Fruit fly (Drosophila melanogaster) whole organism, prepupa: ENCODE results near the gene Ugt304A1.

Source experiments
- Blimp-1 ChIP-seq: fragments of 200-800 bp; sonication (Bioruptor generic); optimal IDR thresholded peaks from 3 replicates; lab custom pipeline; 2017; ENCODE audit warnings: missing biosample characterization, missing genetic modification characterization, mild to moderate bottlenecking, moderate library complexity, missing genetic modification reagents
- CG10631 ChIP-seq: fragments of 200-800 bp; sonication (Bioruptor generic); optimal IDR thresholded peaks from 2 replicates; lab custom pipeline; 2016; ENCODE audit warnings: missing biosample characterization, missing genetic modification characterization
- CG10669 ChIP-seq: fragments of 200-800 bp; sonication (Bioruptor generic); optimal IDR thresholded peaks from 3 replicates; lab custom pipeline; 2018; ENCODE audit warnings: missing biosample characterization, mild to moderate bottlenecking, missing genetic modification characterization, moderate library complexity
- CG11294 ChIP-seq: fragments of 200-800 bp; sonication (Bioruptor generic); IDR thresholded peaks from 2 replicates; pipeline ENCODE4 v1.3.6; 2022; ENCODE audit warnings: missing biosample characterization, missing genetic modification characterization
- CG11762 ChIP-seq: fragments of 200-800 bp; sonication (Bioruptor generic); optimal IDR thresholded peaks from 3 replicates; lab custom pipeline; 2016; ENCODE audit warnings: missing biosample characterization, missing genetic modification characterization; ENCODE audit not compliant: insufficient read depth
- CG11902 ChIP-seq: fragments of 200-800 bp; sonication (Bioruptor generic); optimal IDR thresholded peaks from 3 replicates; lab custom pipeline; 2016; ENCODE audit warnings: missing biosample characterization, missing genetic modification characterization
- CG15336 ChIP-seq: fragments of 200-800 bp; sonication (Bioruptor generic); IDR thresholded peaks from 2 replicates; pipeline ENCODE4 v1.3.6; 2022; ENCODE audit warnings: missing biosample characterization, missing genetic modification characterization
- CG16779 ChIP-seq: fragments of 200-800 bp; sonication (Bioruptor generic); optimal IDR thresholded peaks from 3 replicates; lab custom pipeline; 2017; ENCODE audit warnings: missing biosample characterization, mild to moderate bottlenecking, missing genetic modification characterization
- CG3032 ChIP-seq: fragments of 200-800 bp; optimal IDR thresholded peaks from 2 replicates; lab custom pipeline; 2019; ENCODE audit warnings: missing biosample characterization, mild to moderate bottlenecking, missing genetic modification characterization, moderate library complexity
- CG31627 ChIP-seq: fragments of 200-800 bp; sonication (Bioruptor generic); optimal IDR thresholded peaks from 3 replicates; lab custom pipeline; 2016; ENCODE audit warnings: missing biosample characterization, missing genetic modification characterization
- CG32006 ChIP-seq: fragments of 200-800 bp; sonication (Bioruptor generic); optimal IDR thresholded peaks from 3 replicates; lab custom pipeline; 2017; ENCODE audit warnings: missing biosample characterization, mild to moderate bottlenecking, missing genetic modification characterization
- CG3919 ChIP-seq: fragments of 200-800 bp; sonication (Bioruptor generic); optimal IDR thresholded peaks from 3 replicates; lab custom pipeline; 2016; ENCODE audit warnings: missing biosample characterization, missing genetic modification characterization
- CG6276 ChIP-seq: fragments of 200-800 bp; sonication (Bioruptor generic); optimal IDR thresholded peaks from 2 replicates; lab custom pipeline; 2017; ENCODE audit warnings: missing biosample characterization, mild to moderate bottlenecking, missing genetic modification characterization
- CG6792 ChIP-seq: fragments of 200-800 bp; sonication (Bioruptor generic); optimal IDR thresholded peaks from 3 replicates; lab custom pipeline; 2016; ENCODE audit warnings: missing biosample characterization, missing genetic modification characterization
- CG6854 ChIP-seq: fragments of 200-800 bp; sonication (Bioruptor generic); optimal IDR thresholded peaks from 2 replicates; lab custom pipeline; 2017; ENCODE audit warnings: missing biosample characterization, mild to moderate bottlenecking, missing genetic modification characterization
- CG7368 ChIP-seq: fragments of 200-800 bp; sonication (Bioruptor generic); optimal IDR thresholded peaks from 3 replicates; lab custom pipeline; 2016; ENCODE audit warnings: missing biosample characterization, missing genetic modification characterization
- CG8319 ChIP-seq: fragments of 200-800 bp; sonication (Bioruptor generic); optimal IDR thresholded peaks from 3 replicates; lab custom pipeline; 2016; ENCODE audit warnings: missing biosample characterization, missing genetic modification characterization
- Eip75B ChIP-seq: fragments of 200-800 bp; sonication (Bioruptor generic); optimal IDR thresholded peaks from 3 replicates; lab custom pipeline; 2016; ENCODE audit warnings: missing biosample characterization, missing genetic modification characterization
- Eip78C ChIP-seq: fragments of 200-800 bp; sonication (Bioruptor generic); peaks from one replicate; lab custom pipeline; 2016; ENCODE audit warnings: missing biosample characterization, missing genetic modification characterization
- Ets21C ChIP-seq: fragments of 200-800 bp; sonication (Bioruptor generic); optimal IDR thresholded peaks from 3 replicates; lab custom pipeline; 2016; ENCODE audit warnings: missing biosample characterization, missing genetic modification characterization
- Ets96B ChIP-seq: fragments of 200-800 bp; optimal IDR thresholded peaks from 2 replicates; lab custom pipeline; 2019; ENCODE audit warnings: missing biosample characterization, mild to moderate bottlenecking, missing genetic modification characterization, moderate library complexity
- Gug ChIP-seq: fragments of 200-800 bp; sonication (Bioruptor generic); IDR thresholded peaks from 2 replicates; pipeline ENCODE4 v1.3.6; 2022; ENCODE audit warnings: missing biosample characterization, missing genetic modification characterization
- Hr38 ChIP-seq: sonication (Bioruptor generic); optimal IDR thresholded peaks from 2 replicates; lab custom pipeline; 2016; ENCODE audit warnings: missing biosample characterization, missing genetic modification characterization
- Hr39 ChIP-seq: fragments of 200-800 bp; sonication (Bioruptor generic); optimal IDR thresholded peaks from 2 replicates; lab custom pipeline; 2016; ENCODE audit warnings: missing biosample characterization, missing genetic modification characterization
- Hr4 ChIP-seq: fragments of 200-800 bp; sonication (Bioruptor generic); optimal IDR thresholded peaks from 3 replicates; lab custom pipeline; 2016; ENCODE audit warnings: missing biosample characterization, missing genetic modification characterization
- Met ChIP-seq: fragments of 200-800 bp; sonication (Bioruptor generic); optimal IDR thresholded peaks from 3 replicates; lab custom pipeline; 2016; ENCODE audit warnings: missing biosample characterization, missing genetic modification characterization
- OdsH ChIP-seq: fragments of 200-800 bp; sonication (Bioruptor generic); optimal IDR thresholded peaks from 3 replicates; lab custom pipeline; 2016; ENCODE audit warnings: missing biosample characterization, missing genetic modification characterization
- Smox ChIP-seq: fragments of 200-800 bp; sonication (Bioruptor generic); optimal IDR thresholded peaks from 3 replicates; lab custom pipeline; 2016; ENCODE audit warnings: missing biosample characterization, missing genetic modification characterization
- Sox102F ChIP-seq: fragments of 200-800 bp; sonication (Bioruptor generic); optimal IDR thresholded peaks from 2 replicates; lab custom pipeline; 2016; ENCODE audit warnings: missing biosample characterization, mild to moderate bottlenecking, missing genetic modification characterization
- Sox14 ChIP-seq: fragments of 200-800 bp; sonication (Bioruptor generic); optimal IDR thresholded peaks from 3 replicates; lab custom pipeline; 2016; ENCODE audit warnings: missing biosample characterization, missing genetic modification characterization
- Sox15 ChIP-seq: fragments of 200-800 bp; sonication (Bioruptor generic); optimal IDR thresholded peaks from 3 replicates; lab custom pipeline; 2016; ENCODE audit warnings: missing biosample characterization, missing genetic modification characterization
- acj6 ChIP-seq: fragments of 200-800 bp; sonication (Bioruptor generic); optimal IDR thresholded peaks from 3 replicates; lab custom pipeline; 2016; ENCODE audit warnings: missing biosample characterization, missing genetic modification characterization
- cyc ChIP-seq: fragments of 200-800 bp; sonication (Bioruptor generic); optimal IDR thresholded peaks from 3 replicates; lab custom pipeline; 2016; ENCODE audit warnings: missing biosample characterization, missing genetic modification characterization
- dac ChIP-seq: fragments of 200-800 bp; sonication (Bioruptor generic); optimal IDR thresholded peaks from 2 replicates; lab custom pipeline; 2017; ENCODE audit warnings: missing biosample characterization, mild to moderate bottlenecking, missing genetic modification characterization
- dsx ChIP-seq: fragments of 200-800 bp; optimal IDR thresholded peaks from 3 replicates; lab custom pipeline; 2019; ENCODE audit warnings: missing biosample characterization, mild to moderate bottlenecking, missing genetic modification characterization, moderate library complexity; ENCODE audit not compliant: poor library complexity, severe bottlenecking
- eg ChIP-seq: fragments of 200-800 bp; sonication (Bioruptor generic); IDR thresholded peaks from 3 replicates; pipeline ENCODE4 v1.3.6; 2022; ENCODE audit warnings: missing biosample characterization, missing genetic modification characterization
- esn ChIP-seq: fragments of 200-800 bp; sonication (Bioruptor generic); optimal IDR thresholded peaks from 2 replicates; lab custom pipeline; 2016; ENCODE audit warnings: missing biosample characterization, mild to moderate bottlenecking, missing genetic modification characterization, moderate library complexity
- fd59A ChIP-seq: fragments of 200-800 bp; sonication (Bioruptor generic); optimal IDR thresholded peaks from 2 replicates; lab custom pipeline; 2017; ENCODE audit warnings: missing biosample characterization, mild to moderate bottlenecking, missing genetic modification characterization, missing genetic modification reagents
- fd85E ChIP-seq: fragments of 200-800 bp; sonication (Bioruptor generic); optimal IDR thresholded peaks from 3 replicates; lab custom pipeline; 2016; ENCODE audit warnings: missing biosample characterization, missing genetic modification characterization
- lz ChIP-seq: fragments of 200-800 bp; sonication (Bioruptor generic); optimal IDR thresholded peaks from 3 replicates; lab custom pipeline; 2016; ENCODE audit warnings: missing biosample characterization, missing genetic modification characterization
- net ChIP-seq: fragments of 200-800 bp; sonication (Bioruptor generic); optimal IDR thresholded peaks from 3 replicates; lab custom pipeline; 2016; ENCODE audit warnings: missing biosample characterization, missing genetic modification characterization
- pdm3 ChIP-seq: fragments of 200-800 bp; sonication (Bioruptor generic); optimal IDR thresholded peaks from 3 replicates; lab custom pipeline; 2016; ENCODE audit warnings: missing biosample characterization, missing genetic modification characterization
- salr ChIP-seq, 2 experiments: fragments of 200-800 bp; sonication (Bioruptor generic); optimal IDR thresholded peaks; 3 replicates each; lab custom pipeline; 2016 to 2018; ENCODE audit warnings: missing biosample characterization in 2 of 2, missing genetic modification characterization in 2 of 2, mild to moderate bottlenecking in 1 of 2
- spab ChIP-seq: fragments of 200-800 bp; sonication (Bioruptor generic); optimal IDR thresholded peaks from 2 replicates; lab custom pipeline; 2017; ENCODE audit warnings: missing biosample characterization, mild to moderate bottlenecking, missing genetic modification characterization, missing genetic modification reagents
- svp ChIP-seq: fragments of 200-800 bp; sonication (Bioruptor generic); peaks from one replicate; lab custom pipeline; 2016; ENCODE audit warnings: missing biosample characterization, missing genetic modification characterization
- topi ChIP-seq: fragments of 200-800 bp; sonication (Bioruptor generic); optimal IDR thresholded peaks from 3 replicates; lab custom pipeline; 2016; ENCODE audit warnings: missing biosample characterization, missing genetic modification characterization
- vri ChIP-seq: fragments of 200-800 bp; sonication (Bioruptor generic); optimal IDR thresholded peaks from 3 replicates; lab custom pipeline; 2016; ENCODE audit warnings: missing biosample characterization, mild to moderate bottlenecking, missing genetic modification characterization

The Ugt304A1 gene

DNA sequence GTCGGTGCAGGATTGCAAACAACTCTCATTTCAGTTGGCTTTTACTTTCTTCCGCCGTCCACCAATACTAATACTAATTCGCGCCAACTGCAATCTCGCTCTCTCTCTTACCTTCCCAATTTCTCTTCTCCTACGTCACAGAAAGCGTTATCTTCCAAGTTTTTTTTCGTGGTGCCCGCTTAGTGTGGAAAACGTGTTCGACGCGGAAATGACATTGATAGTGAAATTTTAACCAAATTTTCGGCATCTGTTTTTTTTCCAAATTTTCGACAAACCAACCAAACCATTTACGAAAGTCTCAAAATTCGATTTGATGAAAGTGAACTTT lies 22.1 kb upstream of the Ugt304A1 start, which contains the start of gene cu:
Gene cu (plus strand): TSS at position 204 of the 328 bp plus-strand sequence.
- TF ChIP-seq CG11902 (GFP tag; lab: Kevin White, UChicago) (no peak), Ets21C (GFP tag; lab: Kevin White, UChicago) (no peak), spab (no peak), Blimp-1 (GFP tag; lab: Kevin White, UChicago) (no peak), CG6854 (no peak), pdm3 (no peak), fd85E (GFP tag; lab: Kevin White, UChicago) (no peak), svp (no peak), Sox102F (no peak), CG3032 (no peak), dsx (GFP tag; lab: Kevin White, UChicago) (no peak)

DNA sequence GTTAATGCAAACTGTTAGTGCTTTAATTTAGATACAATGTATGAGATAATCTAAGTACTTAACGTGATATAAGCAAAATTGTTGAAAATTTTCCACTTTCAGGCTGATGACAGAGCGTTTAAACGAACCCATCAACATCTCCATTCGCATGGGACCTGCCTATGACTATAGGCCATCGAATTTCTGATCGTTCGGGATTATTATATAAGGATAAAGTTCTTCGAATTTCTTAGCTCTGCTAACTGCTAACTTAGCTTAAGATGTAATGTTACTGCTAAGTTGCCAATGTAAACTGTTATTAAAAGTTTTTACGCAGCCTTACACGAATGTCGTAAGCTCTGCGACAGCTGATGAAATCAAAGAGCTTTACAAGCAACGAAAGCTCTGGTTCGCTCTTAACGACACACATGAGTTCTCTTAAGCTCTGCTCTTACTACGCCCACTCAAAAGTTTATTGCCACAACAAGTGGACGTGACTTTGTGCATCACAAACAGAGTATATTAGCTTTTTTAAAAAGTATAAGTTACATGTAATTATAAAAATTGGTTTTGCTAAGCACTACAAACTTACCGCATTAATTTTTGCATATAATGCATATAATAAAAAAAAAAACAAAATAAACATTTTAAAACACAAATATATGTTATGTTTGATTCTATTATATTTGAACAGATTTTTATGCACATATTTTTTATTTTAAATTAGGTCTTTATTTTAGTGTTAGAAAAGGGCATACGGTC lies 21.6 kb upstream of the Ugt304A1 start:
- peak; percentile 99 for TF ChIP-seq CG6276 (GFP tag; lab: Kevin White, UChicago)
- TF ChIP-seq Sox102F, result peak; percentile 95
- TF ChIP-seq fd85E (GFP tag; lab: Kevin White, UChicago), result peak; percentile 79
- TF ChIP-seq spab, result peak; percentile 98
- peak; percentile 96 for TF ChIP-seq CG6792
- TF ChIP-seq topi (GFP tag; lab: Kevin White, UChicago), result peak; percentile 99
- TF ChIP-seq OdsH, result peak; percentile 98
- TF ChIP-seq CG6854, result peak; percentile 98
- TF ChIP-seq Hr4 (GFP tag; lab: Kevin White, UChicago), result peak; percentile 98
- TF ChIP-seq eg (GFP tag; lab: Robert Waterston, UW), result peak; percentile 98
- peak; percentile 100 for TF ChIP-seq Blimp-1 (GFP tag; lab: Kevin White, UChicago)
- peak; percentile 96 for TF ChIP-seq CG10669 (GFP tag; lab: Kevin White, UChicago)
- peak; percentile 96 for TF ChIP-seq cyc
- TF ChIP-seq Sox14 (GFP tag; lab: Kevin White, UChicago), result peak; percentile 96
- TF ChIP-seq Smox (GFP tag; lab: Kevin White, UChicago), result peak; percentile 96
- peak; percentile 97 for TF ChIP-seq pdm3
- peak; percentile 95 for TF ChIP-seq CG31627 (GFP tag; lab: Kevin White, UChicago)
- peak; percentile 99 for TF ChIP-seq CG10631 (GFP tag; lab: Kevin White, UChicago)
- peak; percentile 99 for TF ChIP-seq esn (GFP tag; lab: Kevin White, UChicago)
- peak; percentile 93 for TF ChIP-seq CG7368 (GFP tag; lab: Kevin White, UChicago)
- peak; percentile 100 for TF ChIP-seq Eip78C
- TF ChIP-seq CG11762 (GFP tag; lab: Kevin White, UChicago), result peak; percentile 95
- TF ChIP-seq CG3919 (GFP tag; lab: Kevin White, UChicago), result peak; percentile 97
- TF ChIP-seq CG16779 (tag; lab: Kevin White, UChicago), result peak; percentile 97
- TF ChIP-seq Met (GFP tag; lab: Kevin White, UChicago), result peak; percentile 97
- no peak for TF ChIP-seq Hr38 (GFP tag; lab: Kevin White, UChicago)
- peak; percentile 97 for TF ChIP-seq lz (GFP tag; lab: Kevin White, UChicago)
- peak; percentile 96 for TF ChIP-seq net (GFP tag; lab: Kevin White, UChicago)
- peak; percentile 92 for TF ChIP-seq Hr39 (GFP tag; lab: Kevin White, UChicago)
- peak; percentile 87 to 98 for TF ChIP-seq salr (GFP tag; optimal IDR thresholded peaks at IDR 0.05; lab: Kevin White, UChicago)
- TF ChIP-seq Gug (GFP tag; lab: Robert Waterston, UW), result peak; percentile 99
- peak; percentile 94 for TF ChIP-seq CG8319 (GFP tag; lab: Kevin White, UChicago)
- peak; percentile 90 for TF ChIP-seq dsx (GFP tag; lab: Kevin White, UChicago)
- peak; percentile 99 for TF ChIP-seq CG15336 (GFP tag; lab: Robert Waterston, UW)
- peak; percentile 96 for TF ChIP-seq CG11902 (GFP tag; lab: Kevin White, UChicago)
- peak; percentile 97 for TF ChIP-seq fd59A (GFP tag; lab: Kevin White, UChicago)
- TF ChIP-seq vri, result peak; percentile 80
- peak; percentile 100 for TF ChIP-seq CG32006 (GFP tag; lab: Kevin White, UChicago)
- peak; percentile 98 for TF ChIP-seq CG11294 (GFP tag; lab: Robert Waterston, UW)
- peak; percentile 97 for TF ChIP-seq acj6
- TF ChIP-seq Sox15 (GFP tag; lab: Kevin White, UChicago), result peak; percentile 95
- peak; percentile 92 for TF ChIP-seq Ets96B (tag; lab: Kevin White, UChicago)
- peak; percentile 86 for TF ChIP-seq Ets21C (GFP tag; lab: Kevin White, UChicago)
- TF ChIP-seq svp, result peak; percentile 99
- TF ChIP-seq Eip75B (GFP tag; lab: Kevin White, UChicago), result peak; percentile 97
- TF ChIP-seq dac, result peak; percentile 97
